Worm (Caenorhabditis elegans) whole organism, late embryonic: ENCODE data around the gene K02A6.2.

ENCODE experiments used
- C38D4.7 ChIP-seq: fragments of 200-800 bp; sonication (Bioruptor generic); optimal IDR thresholded peaks from 2 replicates; lab custom pipeline; 2018; ENCODE audit warnings: mild to moderate bottlenecking, missing genetic modification characterization, moderate library complexity, missing compliant biosample characterization
- F13H6.1 ChIP-seq: sonication (generic microtip); optimal IDR thresholded peaks from 2 replicates; lab custom pipeline; 2016; ENCODE audit warnings: missing genetic modification characterization, missing compliant biosample characterization
- K02D7.2 ChIP-seq: sonication (generic microtip); optimal IDR thresholded peaks from 2 replicates; lab custom pipeline; 2017; ENCODE audit warnings: mild to moderate bottlenecking, missing genetic modification characterization, missing compliant biosample characterization
- K09A11.1 ChIP-seq: sonication (generic microtip); optimal IDR thresholded peaks from 2 replicates; lab custom pipeline; 2017; ENCODE audit warnings: antibody characterized with exemption, mild to moderate bottlenecking, missing genetic modification characterization, missing compliant biosample characterization; ENCODE audit not compliant: insufficient read depth
- T23F11.4 ChIP-seq: fragments of 200-800 bp; sonication (Bioruptor generic); optimal IDR thresholded peaks from 2 replicates; lab custom pipeline; 2018; ENCODE audit warnings: mild to moderate bottlenecking, missing genetic modification characterization, missing compliant biosample characterization
- ahr-1 ChIP-seq: sonication (generic microtip); optimal IDR thresholded peaks from 2 replicates; lab custom pipeline; 2016; ENCODE audit warnings: missing genetic modification characterization, missing compliant biosample characterization
- ceh-14 ChIP-seq: sonication (generic microtip); optimal IDR thresholded peaks from 2 replicates; lab custom pipeline; 2016; ENCODE audit warnings: missing genotype, missing genetic modification characterization, missing compliant biosample characterization
- ceh-18 ChIP-seq: sonication (generic microtip); optimal IDR thresholded peaks from 2 replicates; lab custom pipeline; 2016; ENCODE audit warnings: missing genetic modification characterization, missing compliant biosample characterization
- ceh-19 ChIP-seq: fragments of 200-800 bp; sonication (Bioruptor generic); optimal IDR thresholded peaks from 2 replicates; lab custom pipeline; 2018; ENCODE audit warnings: mild to moderate bottlenecking, missing genetic modification characterization, missing compliant biosample characterization
- ceh-22 ChIP-seq: sonication (generic microtip); optimal IDR thresholded peaks from 2 replicates; lab custom pipeline; 2017; ENCODE audit warnings: missing biosample characterization, missing genetic modification characterization
- ceh-31 ChIP-seq: sonication (generic microtip); optimal IDR thresholded peaks from 2 replicates; lab custom pipeline; 2016; ENCODE audit warnings: missing genetic modification characterization, missing compliant biosample characterization
- elt-2 ChIP-seq: sonication (generic microtip); optimal IDR thresholded peaks from 2 replicates; lab custom pipeline; 2016; ENCODE audit warnings: missing genetic modification reagents, missing genetic modification characterization, missing compliant biosample characterization
- ets-4 ChIP-seq: sonication (generic microtip); optimal IDR thresholded peaks from 2 replicates; lab custom pipeline; 2016; ENCODE audit warnings: missing genetic modification characterization, missing compliant biosample characterization
- fax-1 ChIP-seq: sonication (generic microtip); optimal IDR thresholded peaks from 2 replicates; lab custom pipeline; 2016; ENCODE audit warnings: missing genotype, missing genetic modification characterization, missing compliant biosample characterization
- hlh-13 ChIP-seq: fragments of 200-800 bp; sonication (Bioruptor generic); optimal IDR thresholded peaks from 2 replicates; lab custom pipeline; 2018; ENCODE audit warnings: mild to moderate bottlenecking, missing genetic modification characterization, missing compliant biosample characterization
- hlh-30 ChIP-seq: sonication (generic microtip); optimal IDR thresholded peaks from 2 replicates; lab custom pipeline; 2017; ENCODE audit warnings: antibody characterized with exemption, missing genetic modification characterization, missing compliant biosample characterization; ENCODE audit not compliant: insufficient read depth
- lin-11 ChIP-seq: fragments of 200-800 bp; sonication (Bioruptor generic); optimal IDR thresholded peaks from 2 replicates; lab custom pipeline; 2018; ENCODE audit warnings: mild to moderate bottlenecking, missing genetic modification characterization, missing compliant biosample characterization
- madf-2 ChIP-seq: sonication (generic microtip); optimal IDR thresholded peaks from 2 replicates; lab custom pipeline; 2017; ENCODE audit warnings: missing genetic modification characterization, missing compliant biosample characterization
- nfya-1 ChIP-seq: sonication (generic microtip); optimal IDR thresholded peaks from 2 replicates; lab custom pipeline; 2017; ENCODE audit warnings: missing genetic modification characterization, mild to moderate bottlenecking, missing compliant biosample characterization, antibody characterized with exemption, moderate library complexity
- nhr-11 ChIP-seq: fragments of 150-350 bp; optimal IDR thresholded peaks from 2 replicates; lab custom pipeline; 2014; ENCODE audit warnings: missing biosample characterization, missing genetic modification characterization
- odd-2 ChIP-seq: sonication (generic microtip); optimal IDR thresholded peaks from 2 replicates; lab custom pipeline; 2017; ENCODE audit warnings: antibody characterized with exemption, mild to moderate bottlenecking, missing genetic modification characterization, missing compliant biosample characterization
- pag-3 ChIP-seq: sonication (generic microtip); optimal IDR thresholded peaks from 2 replicates; lab custom pipeline; 2016; ENCODE audit warnings: missing compliant biosample characterization, missing genetic modification characterization, borderline replicate concordance
- pat-9 ChIP-seq: fragments of 200-800 bp; sonication (Bioruptor generic); optimal IDR thresholded peaks from 2 replicates; lab custom pipeline; 2018; ENCODE audit warnings: mild to moderate bottlenecking, missing genetic modification characterization, moderate library complexity, missing compliant biosample characterization
- pax-1 ChIP-seq: fragments of 150-350 bp; optimal IDR thresholded peaks from 2 replicates; lab custom pipeline; 2014; ENCODE audit warnings: missing biosample characterization, missing genetic modification characterization
- pha-2 ChIP-seq: sonication (generic microtip); optimal IDR thresholded peaks from 2 replicates; lab custom pipeline; 2017; ENCODE audit warnings: mild to moderate bottlenecking, missing genetic modification characterization, missing compliant biosample characterization
- pqm-1 ChIP-seq: sonication (generic microtip); optimal IDR thresholded peaks from 2 replicates; lab custom pipeline; 2016; ENCODE audit warnings: missing genetic modification characterization, missing compliant biosample characterization
- ref-2 ChIP-seq: sonication (generic microtip); optimal IDR thresholded peaks from 2 replicates; lab custom pipeline; 2016; ENCODE audit warnings: missing genetic modification characterization, missing compliant biosample characterization
- tbx-7 ChIP-seq: sonication (generic microtip); optimal IDR thresholded peaks from 2 replicates; lab custom pipeline; 2016; ENCODE audit warnings: missing genotype, missing genetic modification characterization, missing compliant biosample characterization
- unc-3 ChIP-seq, 2 experiments: fragments of 200-800 bp in 1 of 2; sonication (Bioruptor generic) in 1 of 2; sonication (generic microtip) in 1 of 2; conservative IDR thresholded peaks in 1 of 2; optimal IDR thresholded peaks in 1 of 2; 2 replicates each; pipeline versions ENCODE4 v1.3.6 to Lab custom; 2016 to 2022; ENCODE audit warnings: missing compliant biosample characterization in 2 of 2, missing genetic modification characterization in 2 of 2, missing genetic modification reagents in 1 of 2
- unc-42 ChIP-seq: sonication (generic microtip); optimal IDR thresholded peaks from 2 replicates; lab custom pipeline; 2016; ENCODE audit warnings: missing genotype, missing genetic modification characterization, missing compliant biosample characterization
- unc-55 ChIP-seq: sonication (generic microtip); optimal IDR thresholded peaks from 2 replicates; lab custom pipeline; 2017; ENCODE audit warnings: missing biosample characterization, missing genetic modification reagents, missing genetic modification characterization
- zip-5 ChIP-seq: sonication (generic microtip); optimal IDR thresholded peaks from 2 replicates; lab custom pipeline; 2016; ENCODE audit warnings: missing genetic modification characterization, missing compliant biosample characterization
- ztf-16 ChIP-seq: sonication (generic microtip); optimal IDR thresholded peaks from 2 replicates; lab custom pipeline; 2017; ENCODE audit warnings: missing genetic modification characterization, missing compliant biosample characterization

The K02A6.2 gene

DNA sequence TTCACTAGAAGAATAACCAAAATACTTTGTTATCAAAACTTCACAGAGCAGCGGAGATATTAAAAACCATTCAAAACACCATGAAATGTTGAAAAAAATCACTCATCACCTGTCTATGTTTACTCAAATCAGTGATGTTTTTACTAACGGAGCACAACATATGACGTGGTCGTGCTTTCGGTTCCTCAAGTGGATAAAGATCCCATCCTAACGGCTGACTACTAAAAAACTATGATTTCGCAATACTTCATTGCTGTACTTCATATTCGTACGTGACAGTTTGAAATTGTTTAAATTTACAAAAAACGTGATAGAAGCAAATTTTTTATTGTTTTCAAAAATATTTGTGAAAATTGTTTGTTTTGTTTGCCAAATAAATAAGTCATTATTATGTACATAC lies 32.9 kb upstream of the K02A6.2 start:
- TF ChIP-seq pax-1 (no peak), elt-2 (tag; lab: Kevin White, UChicago) (no peak), madf-2 (tag; lab: Kevin White, UChicago) (no peak), ceh-14 (tag; lab: Kevin White, UChicago) (no peak), lin-11 (tag; lab: Kevin White, UChicago) (no peak), zip-5 (tag; lab: Kevin White, UChicago) (no peak), ztf-16 (tag; lab: Kevin White, UChicago) (no peak), K09A11.1 (tag; lab: Kevin White, UChicago) (no peak)

ce11 chrX:8255433-8255832 lies 30.6 kb upstream of the K02A6.2 start:
- TF ChIP-seq tbx-7 (tag; lab: Kevin White, UChicago) (no peak), pqm-1 (tag; lab: Kevin White, UChicago) (no peak), unc-3 (GFP tag; conservative IDR thresholded peaks at IDR 0.05; lab: Robert Waterston, UW) (no peak), unc-3 (tag; optimal IDR thresholded peaks at IDR 0.05; lab: Kevin White, UChicago) (no peak), pat-9 (tag; lab: Kevin White, UChicago) (no peak), hlh-30 (tag; lab: Kevin White, UChicago) (no peak), pag-3 (no peak), ceh-19 (GFP tag; lab: Kevin White, UChicago) (no peak), K09A11.1 (tag; lab: Kevin White, UChicago) (no peak), pax-1 (no peak)

DNA sequence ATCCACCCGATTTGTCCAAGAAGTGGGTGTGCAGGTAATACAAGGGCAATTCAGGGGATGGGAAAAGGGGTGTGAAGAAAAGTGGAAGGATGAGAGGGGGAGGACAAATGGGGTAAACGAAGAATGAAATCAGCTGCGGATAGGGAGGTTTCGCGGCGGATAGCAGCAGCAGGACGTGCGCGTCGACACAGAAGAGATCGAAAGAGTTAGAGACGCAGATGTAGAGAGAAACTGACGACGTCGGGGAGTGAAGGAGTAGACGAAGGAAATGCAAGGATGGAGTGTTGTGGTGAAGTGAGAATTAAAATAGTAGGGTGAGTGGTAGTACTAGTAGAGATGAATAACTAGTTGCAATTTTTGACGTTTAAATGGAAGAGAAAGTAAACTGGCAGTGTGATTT lies 27.5 kb upstream of the K02A6.2 start, which contains the start of gene M60.6:
TSS of gene M60.6 (minus strand) at position 166 of the 400 bp plus-strand sequence.
- TF ChIP-seq T23F11.4 (GFP tag; lab: Kevin White, UChicago), result no peak
- TF ChIP-seq ceh-18 (tag; lab: Kevin White, UChicago), result peak; percentile 9
- TF ChIP-seq unc-42 (tag; lab: Kevin White, UChicago), result peak; percentile 89
- peak; percentile 65 for TF ChIP-seq ref-2 (tag; lab: Kevin White, UChicago)
- TF ChIP-seq pag-3, result no peak
- TF ChIP-seq zip-5 (tag; lab: Kevin White, UChicago), result no peak
- no peak for TF ChIP-seq ets-4 (tag; lab: Kevin White, UChicago)
- no peak for TF ChIP-seq C38D4.7
- TF ChIP-seq F13H6.1, result peak; percentile 25
- no peak for TF ChIP-seq K09A11.1 (tag; lab: Kevin White, UChicago)
- no peak for TF ChIP-seq hlh-13 (GFP tag; lab: Kevin White, UChicago)
- peak; percentile 3 for TF ChIP-seq fax-1 (tag; lab: Kevin White, UChicago)
- peak; percentile 16 for TF ChIP-seq ceh-14 (tag; lab: Kevin White, UChicago)
- no peak for TF ChIP-seq odd-2 (tag; lab: Kevin White, UChicago)
- TF ChIP-seq pqm-1 (tag; lab: Kevin White, UChicago), result no peak
- no peak for TF ChIP-seq K02D7.2 (tag; lab: Kevin White, UChicago)
- peak; percentile 77 for TF ChIP-seq ceh-31 (tag; lab: Kevin White, UChicago)
- peak; percentile 34 for TF ChIP-seq nfya-1
- TF ChIP-seq hlh-30 (tag; lab: Kevin White, UChicago), result no peak
- peak; percentile 30 for TF ChIP-seq unc-55 (GFP tag; lab: Kevin White, UChicago)
- TF ChIP-seq ahr-1 (tag; lab: Kevin White, UChicago), result no peak
- TF ChIP-seq nhr-11 (tag; lab: Kevin White, UChicago), result no peak
- TF ChIP-seq, all 69 proteins: peak for 9

ce11 chrX:8247088-8247487 lies 22.3 kb upstream of the K02A6.2 start:
- TF ChIP-seq pha-2 (tag; lab: Kevin White, UChicago) (no peak), K02D7.2 (tag; lab: Kevin White, UChicago) (no peak), ceh-22 (tag; lab: Kevin White, UChicago) (no peak), T23F11.4 (GFP tag; lab: Kevin White, UChicago) (no peak)
